Worm (Caenorhabditis elegans) whole organism, L4/young adult: ENCODE data around the gene ceh-79.

ENCODE experiments used
- dao-5 ChIP-seq: sonication (generic microtip); optimal IDR thresholded peaks from 2 replicates; lab custom pipeline; 2016; ENCODE audit warnings: missing genotype, missing genetic modification characterization, moderate library complexity, missing compliant biosample characterization
- him-1 ChIP-seq: sonication (generic microtip); optimal IDR thresholded peaks from 2 replicates; lab custom pipeline; 2016; ENCODE audit warnings: missing genotype, missing genetic modification reagents, missing genetic modification characterization, missing compliant biosample characterization

ce11 chrV:13285284-13285683, 16.3 kb upstream of the ceh-79 start:
- TF ChIP-seq him-1 (no peak), dao-5 (no peak)
